Worm (Caenorhabditis elegans): ENCODE data around the gene gcy-6.
A peak's percentile ranks its signal among the peaks of the same experiment; 100 is the strongest.

The gcy-6 gene

ce11 chrV:10313953-10314352 lies at the start of gene gcy-6:
Gene gcy-6, minus strand, starts transcription at chrV:10314053.
- TF ChIP-seq nfya-1 (tag; optimal IDR thresholded peaks at IDR 0.05) (no peak), ceh-6 (GFP tag; optimal IDR thresholded peaks at IDR 0.05) (no peak), ceh-9 (tag; optimal IDR thresholded peaks at IDR 0.05) (no peak), hlh-30 (tag; optimal IDR thresholded peaks at IDR 0.05; ENCODE audit: insufficient read depth) (no peak), elt-2 (tag; optimal IDR thresholded peaks at IDR 0.05) (no peak), ztf-16 (tag; optimal IDR thresholded peaks at IDR 0.05) (no peak), pax-1 (tag; optimal IDR thresholded peaks at IDR 0.05) (no peak), ceh-14 (tag; optimal IDR thresholded peaks at IDR 0.05) (no peak), tbx-7 (tag; optimal IDR thresholded peaks at IDR 0.05) (no peak), unc-86 (tag; optimal IDR thresholded peaks at IDR 0.05) (no peak), ceh-22 (tag; optimal IDR thresholded peaks at IDR 0.05) (no peak)

- peak; percentile 25 for TF ChIP-seq ceh-2 (tag; optimal IDR thresholded peaks at IDR 0.05)
- TF ChIP-seq dve-1 (tag; optimal IDR thresholded peaks at IDR 0.05), result no peak
- TF ChIP-seq unc-42 (tag; optimal IDR thresholded peaks at IDR 0.05), result peak; percentile 94
- TF ChIP-seq ceh-34 (tag; optimal IDR thresholded peaks at IDR 0.05), result peak; percentile 10
- peak; percentile 66 for TF ChIP-seq hlh-30 (tag; optimal IDR thresholded peaks at IDR 0.05; ENCODE audit: insufficient read depth)
- no peak for TF ChIP-seq madf-2 (tag; optimal IDR thresholded peaks at IDR 0.05)
- TF ChIP-seq elt-2 (tag; optimal IDR thresholded peaks at IDR 0.05), result peak; percentile 15
- TF ChIP-seq syd-9 (tag; optimal IDR thresholded peaks at IDR 0.05), result no peak
- TF ChIP-seq pha-2 (tag; optimal IDR thresholded peaks at IDR 0.05), result no peak
- TF ChIP-seq elt-4 (tag; optimal IDR thresholded peaks at IDR 0.05), result no peak
- TF ChIP-seq pag-3 (tag; optimal IDR thresholded peaks at IDR 0.05; ENCODE audit: borderline replicate concordance), result no peak
- TF ChIP-seq ceh-18 (tag; optimal IDR thresholded peaks at IDR 0.05), result peak; percentile 23
- TF ChIP-seq zip-5 (tag; optimal IDR thresholded peaks at IDR 0.05), result no peak
- TF ChIP-seq ceh-31 (tag; optimal IDR thresholded peaks at IDR 0.05), result peak; percentile 76
- peak; percentile 39 for TF ChIP-seq nfya-1 (tag; optimal IDR thresholded peaks at IDR 0.05)
- TF ChIP-seq tbx-2 (tag; optimal IDR thresholded peaks at IDR 0.05), result peak; percentile 52
These were observed 48.1 kb upstream of the gcy-6 start, which contains the start of gene cash-1 for ce11 chrV:10361830-10362397. Gene cash-1, plus strand, starts transcription at chrV:10362261.

- no peak for TF ChIP-seq rnt-1 (tag; optimal IDR thresholded peaks at IDR 0.05)
- no peak for TF ChIP-seq hlh-13 (GFP tag; optimal IDR thresholded peaks at IDR 0.05)
- no peak for TF ChIP-seq pax-1 (tag; optimal IDR thresholded peaks at IDR 0.05)
- TF ChIP-seq sox-4 (tag; optimal IDR thresholded peaks at IDR 0.05), result no peak
- TF ChIP-seq fkh-10 (GFP tag; optimal IDR thresholded peaks at IDR 0.05), result no peak
- TF ChIP-seq elt-4 (tag; optimal IDR thresholded peaks at IDR 0.05), result no peak
These were observed 46.3 kb upstream of the gcy-6 start for ce11 chrV:10360186-10360585.

ce11 chrV:10358238-10358637 lies 44.4 kb upstream of the gcy-6 start, which contains the start of gene ttll-15:
Gene ttll-15, plus strand, starts transcription at chrV:10358538.
- TF ChIP-seq F13H6.1 (tag; optimal IDR thresholded peaks at IDR 0.05), result no peak
- no peak for TF ChIP-seq dve-1 (tag; optimal IDR thresholded peaks at IDR 0.05)
- no peak for TF ChIP-seq npax-4 (tag; optimal IDR thresholded peaks at IDR 0.05)
- no peak for TF ChIP-seq hlh-8 (tag; optimal IDR thresholded peaks at IDR 0.05)
- no peak for TF ChIP-seq fkh-6 (tag; optimal IDR thresholded peaks at IDR 0.05)
- no peak for TF ChIP-seq ceh-22 (tag; optimal IDR thresholded peaks at IDR 0.05)
- no peak for TF ChIP-seq madf-2 (tag; optimal IDR thresholded peaks at IDR 0.05)
- no peak for TF ChIP-seq sox-4 (tag; optimal IDR thresholded peaks at IDR 0.05)
- no peak for TF ChIP-seq K02D7.2 (tag; optimal IDR thresholded peaks at IDR 0.05)
- TF ChIP-seq elt-2 (tag; optimal IDR thresholded peaks at IDR 0.05), result no peak
- no peak for TF ChIP-seq gmeb-2 (tag; optimal IDR thresholded peaks at IDR 0.05)
- TF ChIP-seq unc-42 (tag; optimal IDR thresholded peaks at IDR 0.05), result no peak
- TF ChIP-seq che-1 (tag; optimal IDR thresholded peaks at IDR 0.05), result no peak
- no peak for TF ChIP-seq fax-1 (tag; optimal IDR thresholded peaks at IDR 0.05)
- TF ChIP-seq ref-2 (tag; optimal IDR thresholded peaks at IDR 0.05), result no peak
- TF ChIP-seq ceh-18 (tag; optimal IDR thresholded peaks at IDR 0.05), result no peak
- TF ChIP-seq tbx-2 (tag; optimal IDR thresholded peaks at IDR 0.05), result no peak
- no peak for TF ChIP-seq ceh-34 (tag; optimal IDR thresholded peaks at IDR 0.05)
- no peak for TF ChIP-seq ceh-48 (tag; optimal IDR thresholded peaks at IDR 0.05)
- TF ChIP-seq ceh-31 (tag; optimal IDR thresholded peaks at IDR 0.05), result no peak

Measured in whole organism, late embryonic.